Worm (Caenorhabditis elegans) whole organism, young adult: ENCODE data around the gene srh-257.

Experiments
- B0019.2 ChIP-seq: fragments of 200-800 bp; sonication (Bioruptor generic); conservative IDR thresholded peaks from 2 replicates; pipeline ENCODE4 v1.3.6; 2022; ENCODE audit warnings: missing genetic modification reagents, missing genetic modification characterization, missing compliant biosample characterization
- D2030.7 ChIP-seq: fragments of 200-800 bp; sonication (Bioruptor generic); IDR thresholded peaks from 2 replicates; pipeline ENCODE4 v1.3.6; 2022; ENCODE audit warnings: missing genetic modification reagents, missing genetic modification characterization, missing compliant biosample characterization
- F33H1.4 ChIP-seq: fragments of 200-800 bp; sonication (Bioruptor generic); IDR thresholded peaks from 2 replicates; pipeline ENCODE4 v1.3.6; 2022; ENCODE audit warnings: missing genetic modification reagents, missing genetic modification characterization, missing compliant biosample characterization
- F37B4.10 ChIP-seq: fragments of 200-800 bp; sonication (Bioruptor generic); IDR thresholded peaks from 2 replicates; pipeline ENCODE4 v1.3.6; 2022; ENCODE audit warnings: missing genetic modification characterization, missing compliant biosample characterization
- F57C9.4 ChIP-seq: sonication (generic microtip); optimal IDR thresholded peaks from 2 replicates; lab custom pipeline; 2017; ENCODE audit warnings: mild to moderate bottlenecking, missing genetic modification characterization, missing compliant biosample characterization
- Y53G8AR.9 ChIP-seq: fragments of 200-800 bp; sonication (Bioruptor generic); conservative IDR thresholded peaks from 2 replicates; pipeline ENCODE4 v1.3.6; 2022; ENCODE audit warnings: missing genetic modification reagents, missing genetic modification characterization, missing compliant biosample characterization
- Y67H2A.10 ChIP-seq: fragments of 200-800 bp; sonication (Bioruptor generic); conservative IDR thresholded peaks from 2 replicates; pipeline ENCODE4 v1.3.6; 2022; ENCODE audit warnings: missing genetic modification reagents, missing genetic modification characterization, missing compliant biosample characterization
- ZK185.1 ChIP-seq: sonication (generic microtip); optimal IDR thresholded peaks from 2 replicates; lab custom pipeline; 2016; ENCODE audit warnings: mild to moderate bottlenecking, missing genetic modification characterization, missing compliant biosample characterization; ENCODE audit not compliant: poor library complexity, severe bottlenecking
- ama-1 ChIP-seq, 3 experiments: fragments of 150-350 bp in 1 of 3; sonication (generic microtip) in 2 of 3; optimal IDR thresholded peaks; 2 replicates each; lab custom pipeline; 2014 to 2018; ENCODE audit warnings: missing biosample characterization in 2 of 3, missing genetic modification characterization in 2 of 3, missing genetic modification reagents in 2 of 3
- aptf-2 ChIP-seq: fragments of 200-800 bp; sonication (Bioruptor generic); conservative IDR thresholded peaks from 2 replicates; pipeline ENCODE4 v1.3.6; 2022; ENCODE audit warnings: missing genetic modification reagents, missing genetic modification characterization, missing compliant biosample characterization
- aptf-3 ChIP-seq: fragments of 200-800 bp; sonication (Bioruptor generic); IDR thresholded peaks from 2 replicates; pipeline ENCODE4 v1.3.6; 2022; ENCODE audit warnings: missing genetic modification characterization, missing compliant biosample characterization
- attf-5 ChIP-seq: fragments of 200-800 bp; sonication (Bioruptor generic); optimal IDR thresholded peaks from 2 replicates; lab custom pipeline; 2018; ENCODE audit warnings: mild to moderate bottlenecking, missing genetic modification characterization, missing compliant biosample characterization
- attf-6 ChIP-seq: fragments of 200-800 bp; sonication (Bioruptor generic); IDR thresholded peaks from 2 replicates; pipeline ENCODE4 v1.3.6; 2022; ENCODE audit warnings: missing genetic modification reagents, missing genetic modification characterization, missing compliant biosample characterization
- bed-2 ChIP-seq: fragments of 200-800 bp; sonication (Bioruptor generic); IDR thresholded peaks from 2 replicates; pipeline ENCODE4 v1.3.6; 2022; ENCODE audit warnings: missing genetic modification reagents, missing genetic modification characterization, missing compliant biosample characterization
- cebp-1 ChIP-seq, 2 experiments: fragments of 200-800 bp in 1 of 2; sonication (Bioruptor generic) in 1 of 2; sonication (generic microtip) in 1 of 2; IDR thresholded peaks in 1 of 2; optimal IDR thresholded peaks in 1 of 2; 2 replicates each; pipeline versions ENCODE4 v1.3.6 to Lab custom; 2017 to 2022; ENCODE audit warnings: missing compliant biosample characterization in 2 of 2, missing genetic modification characterization in 2 of 2, mild to moderate bottlenecking in 1 of 2, missing genetic modification reagents in 1 of 2, moderate library complexity in 1 of 2
- ceh-100 ChIP-seq: fragments of 200-800 bp; sonication (Bioruptor generic); IDR thresholded peaks from 2 replicates; pipeline ENCODE4 v1.3.6; 2022; ENCODE audit warnings: missing genetic modification reagents, missing genetic modification characterization, missing compliant biosample characterization
- ceh-58 ChIP-seq: fragments of 200-800 bp; sonication (Bioruptor generic); IDR thresholded peaks from 2 replicates; pipeline ENCODE4 v1.3.6; 2022; ENCODE audit warnings: missing genetic modification characterization, missing compliant biosample characterization
- ceh-91 ChIP-seq: fragments of 200-800 bp; sonication (Bioruptor generic); IDR thresholded peaks from 2 replicates; pipeline ENCODE4 v1.3.6; 2022; ENCODE audit warnings: missing genetic modification reagents, missing genetic modification characterization, missing compliant biosample characterization
- chd-7 ChIP-seq: sonication (generic microtip); optimal IDR thresholded peaks from 2 replicates; lab custom pipeline; 2016; ENCODE audit warnings: mild to moderate bottlenecking, missing genetic modification characterization, moderate library complexity, missing compliant biosample characterization
- dpl-1 ChIP-seq: fragments of 150-350 bp; optimal IDR thresholded peaks from 2 replicates; lab custom pipeline; 2014; ENCODE audit warnings: missing biosample characterization, missing genetic modification reagents, missing genetic modification characterization
- efl-1 ChIP-seq: fragments of 150-350 bp; optimal IDR thresholded peaks from 2 replicates; lab custom pipeline; 2014; ENCODE audit warnings: missing biosample characterization, missing genetic modification reagents, missing genetic modification characterization
- ekl-4 ChIP-seq: fragments of 200-800 bp; sonication (Bioruptor generic); IDR thresholded peaks from 2 replicates; pipeline ENCODE4 v1.3.6; 2022; ENCODE audit warnings: missing genetic modification reagents, missing genetic modification characterization, missing compliant biosample characterization
- ets-4 ChIP-seq: fragments of 200-800 bp; sonication (Bioruptor generic); optimal IDR thresholded peaks from 2 replicates; lab custom pipeline; 2018; ENCODE audit warnings: mild to moderate bottlenecking, missing genetic modification characterization, missing compliant biosample characterization
- hlh-12 ChIP-seq: sonication (generic microtip); optimal IDR thresholded peaks from 2 replicates; lab custom pipeline; 2016; ENCODE audit warnings: missing genetic modification characterization, missing compliant biosample characterization
- hrde-1 ChIP-seq: sonication (generic microtip); optimal IDR thresholded peaks from 2 replicates; lab custom pipeline; 2016; ENCODE audit warnings: missing genetic modification characterization, mild to moderate bottlenecking, missing compliant biosample characterization, moderate library complexity, missing genotype, missing genetic modification reagents, borderline replicate concordance
- hsf-1 ChIP-seq: fragments of 200-800 bp; sonication (Bioruptor generic); IDR thresholded peaks from 2 replicates; pipeline ENCODE4 v1.3.6; 2022; ENCODE audit warnings: missing genetic modification reagents, missing genetic modification characterization, missing compliant biosample characterization
- lag-1 ChIP-seq: fragments of 200-800 bp; sonication (Bioruptor generic); IDR thresholded peaks from 2 replicates; pipeline ENCODE4 v1.3.6; 2022; ENCODE audit warnings: missing genetic modification reagents, missing genetic modification characterization, missing compliant biosample characterization
- let-607 ChIP-seq, 2 experiments: fragments of 200-800 bp in 1 of 2; sonication (Bioruptor generic) in 1 of 2; sonication (generic microtip) in 1 of 2; optimal IDR thresholded peaks; 2 replicates each; lab custom pipeline; 2016 to 2018; ENCODE audit warnings: mild to moderate bottlenecking in 2 of 2, missing compliant biosample characterization in 2 of 2, missing genetic modification characterization in 2 of 2, moderate library complexity in 2 of 2, missing genotype in 1 of 2
- lin-26 ChIP-seq: fragments of 200-800 bp; sonication (Bioruptor generic); IDR thresholded peaks from 2 replicates; pipeline ENCODE4 v1.3.6; 2022; ENCODE audit warnings: missing genetic modification reagents, missing genetic modification characterization, missing compliant biosample characterization
- lin-35 ChIP-seq, 3 experiments: fragments of 150-350 bp in 2 of 3; sonication (generic microtip) in 1 of 3; optimal IDR thresholded peaks; 2 replicates each; lab custom pipeline; 2014 to 2018; ENCODE audit warnings: missing biosample characterization in 3 of 3, missing genetic modification characterization in 3 of 3, missing genetic modification reagents in 3 of 3
- lin-40 ChIP-seq: sonication (generic microtip); optimal IDR thresholded peaks from 2 replicates; lab custom pipeline; 2016; ENCODE audit warnings: missing genetic modification characterization, mild to moderate bottlenecking, missing compliant biosample characterization, missing genotype, missing genetic modification reagents
- lin-54 ChIP-seq: fragments of 200-800 bp; sonication (Bioruptor generic); optimal IDR thresholded peaks from 2 replicates; lab custom pipeline; 2018; ENCODE audit warnings: mild to moderate bottlenecking, missing genetic modification characterization, missing compliant biosample characterization
- madf-10 ChIP-seq: sonication (generic microtip); optimal IDR thresholded peaks from 2 replicates; lab custom pipeline; 2016; ENCODE audit warnings: mild to moderate bottlenecking, missing genetic modification characterization, missing compliant biosample characterization
- mel-28 ChIP-seq: sonication (generic microtip); optimal IDR thresholded peaks from 2 replicates; lab custom pipeline; 2016; ENCODE audit warnings: borderline replicate concordance, mild to moderate bottlenecking, missing genetic modification characterization, missing compliant biosample characterization
- nfya-2 ChIP-seq: fragments of 200-800 bp; sonication (Bioruptor generic); IDR thresholded peaks from 2 replicates; pipeline ENCODE4 v1.3.6; 2022; ENCODE audit warnings: missing genetic modification reagents, missing genetic modification characterization, missing compliant biosample characterization
- nfyb-1 ChIP-seq: fragments of 200-800 bp; sonication (Bioruptor generic); IDR thresholded peaks from 2 replicates; pipeline ENCODE4 v1.3.6; 2022; ENCODE audit warnings: missing genetic modification reagents, missing genetic modification characterization, missing compliant biosample characterization
- nhr-120 ChIP-seq: fragments of 200-800 bp; sonication (Bioruptor generic); IDR thresholded peaks from 2 replicates; pipeline ENCODE4 v1.3.6; 2022; ENCODE audit warnings: missing genetic modification characterization, missing compliant biosample characterization
- nhr-179 ChIP-seq: sonication (generic microtip); optimal IDR thresholded peaks from 2 replicates; lab custom pipeline; 2016; ENCODE audit warnings: mild to moderate bottlenecking, missing genetic modification characterization, missing compliant biosample characterization
- pha-4 ChIP-seq: fragments of 150-350 bp; sonication (generic microtip); optimal IDR thresholded peaks from 2 replicates; lab custom pipeline; 2014; ENCODE audit warnings: missing biosample characterization, missing genetic modification reagents, missing genetic modification characterization
- rcor-1 ChIP-seq: fragments of 200-800 bp; sonication (Bioruptor generic); IDR thresholded peaks from 2 replicates; pipeline ENCODE4 v1.3.6; 2022; ENCODE audit warnings: missing genetic modification reagents, missing genetic modification characterization, missing compliant biosample characterization
- repo-1 ChIP-seq: sonication (generic microtip); optimal IDR thresholded peaks from 2 replicates; lab custom pipeline; 2017; ENCODE audit warnings: mild to moderate bottlenecking, missing genetic modification characterization, missing compliant biosample characterization
- snpc-1.3 ChIP-seq: sonication (generic microtip); optimal IDR thresholded peaks from 2 replicates; lab custom pipeline; 2017; ENCODE audit warnings: missing genetic modification characterization, mild to moderate bottlenecking, missing compliant biosample characterization, antibody characterized with exemption, moderate library complexity, missing genotype, missing genetic modification reagents; ENCODE audit not compliant: insufficient read depth
- tbp1 ChIP-seq: fragments of 200-800 bp; sonication (Bioruptor generic); optimal IDR thresholded peaks from 2 replicates; lab custom pipeline; 2018; ENCODE audit warnings: mild to moderate bottlenecking, missing genetic modification characterization, missing compliant biosample characterization
- unc-62 ChIP-seq: fragments of 150-350 bp; optimal IDR thresholded peaks from 2 replicates; lab custom pipeline; 2014; ENCODE audit warnings: missing biosample characterization, missing genetic modification reagents, missing genetic modification characterization
- zim-3 ChIP-seq: sonication (generic microtip); optimal IDR thresholded peaks from 2 replicates; lab custom pipeline; 2017; ENCODE audit warnings: mild to moderate bottlenecking, missing genetic modification characterization, moderate library complexity, missing compliant biosample characterization
- ztf-25 ChIP-seq: fragments of 200-800 bp; sonication (Bioruptor generic); IDR thresholded peaks from 2 replicates; pipeline ENCODE4 v1.3.6; 2022; ENCODE audit warnings: missing genetic modification reagents, missing genetic modification characterization, missing compliant biosample characterization
- ztf-28 ChIP-seq: fragments of 200-800 bp; sonication (Bioruptor generic); IDR thresholded peaks from 2 replicates; pipeline ENCODE4 v1.3.6; 2022; ENCODE audit warnings: missing genetic modification reagents, missing genetic modification characterization, missing compliant biosample characterization
- ztf-3 ChIP-seq: fragments of 200-800 bp; sonication (Bioruptor generic); optimal IDR thresholded peaks from 2 replicates; lab custom pipeline; 2018; ENCODE audit warnings: mild to moderate bottlenecking, missing genetic modification characterization, missing compliant biosample characterization

srh-257 gene

ce11 chrV:15397139-15397538 lies 9.9 kb upstream of the srh-257 start (continued):
- TF ChIP-seq attf-6: peak; percentile 76
- TF ChIP-seq ama-1 (optimal IDR thresholded peaks at IDR 0.05; lab: Kevin White, UChicago): no peak
- peak in 1 of 2 experiments; percentile 28 for TF ChIP-seq ama-1 (GFP tag; optimal IDR thresholded peaks at IDR 0.05; lab: Kevin White, UChicago)
- TF ChIP-seq ztf-25: no peak
- no peak for TF ChIP-seq nhr-179 (tag; lab: Kevin White, UChicago)
- TF ChIP-seq ceh-91 (GFP tag; lab: Robert Waterston, UW): no peak
- TF ChIP-seq dpl-1 (GFP tag; lab: Kevin White, UChicago): no peak
- TF ChIP-seq lin-40 (tag; lab: Kevin White, UChicago): no peak
- 0 out of 2 replicates have a peak, but pooled peaks have one; percentile 10 for TF ChIP-seq D2030.7
- TF ChIP-seq F57C9.4 (tag; lab: Kevin White, UChicago): no peak
- no peak for TF ChIP-seq bed-2
- no peak for TF ChIP-seq ets-4 (GFP tag; lab: Kevin White, UChicago)
- no peak for TF ChIP-seq repo-1 (tag; lab: Kevin White, UChicago)
- no peak for TF ChIP-seq ztf-28
- no peak; the same call in 1 of the 2 replicates for TF ChIP-seq ceh-100
- no peak for TF ChIP-seq B0019.2 (GFP tag; lab: Robert Waterston, UW)
- TF ChIP-seq aptf-2 (GFP tag; lab: Robert Waterston, UW): no peak
- TF ChIP-seq nhr-120 (GFP tag; lab: Robert Waterston, UW): no peak
- no peak for TF ChIP-seq madf-10 (tag; lab: Kevin White, UChicago)
- TF ChIP-seq hsf-1 (GFP tag; lab: Robert Waterston, UW): peak; percentile 83
- no peak for TF ChIP-seq efl-1 (GFP tag; lab: Kevin White, UChicago)
- TF ChIP-seq pha-4 (tag; lab: Kevin White, UChicago): no peak
- no peak for TF ChIP-seq lin-54 (GFP tag; lab: Kevin White, UChicago)
- TF ChIP-seq hlh-12 (tag; lab: Kevin White, UChicago): no peak
- TF ChIP-seq F37B4.10: no peak
- peak; percentile 82 for TF ChIP-seq hrde-1
- TF ChIP-seq ztf-3 (GFP tag; lab: Kevin White, UChicago): no peak
- TF ChIP-seq lag-1: no peak
- TF ChIP-seq Y53G8AR.9 (GFP tag; lab: Robert Waterston, UW): peak; percentile 75
- TF ChIP-seq ceh-58 (GFP tag; lab: Robert Waterston, UW): no peak
- no peak for TF ChIP-seq Y67H2A.10 (GFP tag; lab: Robert Waterston, UW)
- TF ChIP-seq rcor-1: no peak
- TF ChIP-seq unc-62 (GFP tag; lab: Kevin White, UChicago): no peak
- TF ChIP-seq nfyb-1 (GFP tag; lab: Robert Waterston, UW): no peak
- TF ChIP-seq cebp-1 (GFP tag; IDR thresholded peaks at IDR 0.05; lab: Robert Waterston, UW): no peak
- TF ChIP-seq cebp-1 (tag; optimal IDR thresholded peaks at IDR 0.05; lab: Kevin White, UChicago): no peak
- TF ChIP-seq chd-7 (tag; lab: Kevin White, UChicago): no peak
- peak; percentile 48 for TF ChIP-seq tbp1 (GFP tag; lab: Kevin White, UChicago)
- TF ChIP-seq snpc-1.3 (tag; lab: Kevin White, UChicago): no peak
- peak in 1 of 3 experiments; percentile 2 for TF ChIP-seq lin-35 (GFP tag; optimal IDR thresholded peaks at IDR 0.05; lab: Kevin White, UChicago)
- TF ChIP-seq nfya-2 (GFP tag; lab: Robert Waterston, UW): no peak
- TF ChIP-seq ZK185.1 (tag; lab: Kevin White, UChicago): no peak
- no peak for TF ChIP-seq let-607 (tag; optimal IDR thresholded peaks at IDR 0.05; lab: Kevin White, UChicago)
- no peak for TF ChIP-seq F33H1.4 (GFP tag; lab: Robert Waterston, UW)
- TF ChIP-seq mel-28 (tag; lab: Kevin White, UChicago): no peak
- TF ChIP-seq zim-3 (tag; lab: Kevin White, UChicago): no peak
- TF ChIP-seq attf-5 (GFP tag; lab: Kevin White, UChicago): no peak
- TF ChIP-seq ekl-4: peak; percentile 67
- no peak for TF ChIP-seq aptf-3 (GFP tag; lab: Robert Waterston, UW)
- TF ChIP-seq lin-26 (GFP tag; lab: Robert Waterston, UW): peak; percentile 50; the same call in 1 of the 2 replicates
